ENCODE assay signal across 5 fruit fly cellular contexts in genomic region chrX:11153413-11153812, dm6.
A peak's percentile ranks its signal among the peaks of the same experiment; 100 is the strongest.
TF ChIP-seq lines count a peak whose summit lies in the region.

No protein-coding gene starts in this region.

- TF ChIP-seq CTCF in whole organism, embryonic (GFP tag; optimal IDR thresholded peaks at IDR 0.05; lab: Kevin White, UChicago): no peak

TF ChIP-seq in whole organism, adult, 20 proteins besides CTCF, POLR2A, EP300 and RAD21:
- TF ChIP-seq Mnt (GFP tag; optimal IDR thresholded peaks at IDR 0.05; lab: Kevin White, UChicago): no peak
- no peak for TF ChIP-seq cic (GFP tag; optimal IDR thresholded peaks at IDR 0.05; lab: Kevin White, UChicago)
- TF ChIP-seq bab1 (GFP tag; optimal IDR thresholded peaks at IDR 0.05; lab: Kevin White, UChicago): no peak
- peak; percentile 49 for TF ChIP-seq kay (GFP tag; lab: Kevin White, UChicago; ENCODE audit: borderline replicate concordance)

TF ChIP-seq in whole organism, embryonic, 481 proteins besides CTCF, POLR2A, EP300 and RAD21:
- TF ChIP-seq CG13624 (GFP tag; optimal IDR thresholded peaks at IDR 0.05; lab: Kevin White, UChicago) (no peak), CG11247 (GFP tag; IDR thresholded peaks at IDR 0.05; lab: Robert Waterston, UW) (peak; percentile 94), cg (GFP tag; optimal IDR thresholded peaks at IDR 0.05; lab: Kevin White, UChicago) (peak; percentile 51), sens (GFP tag; lab: Kevin White, UChicago) (peak; percentile 15), MESR4 (GFP tag; optimal IDR thresholded peaks at IDR 0.05; lab: Kevin White, UChicago) (peak; percentile 22)

TF ChIP-seq in whole organism, prepupa, 60 proteins besides CTCF, POLR2A, EP300 and RAD21:
- no peak for TF ChIP-seq Gug (GFP tag; IDR thresholded peaks at IDR 0.05; lab: Robert Waterston, UW)
- no peak for TF ChIP-seq CG3919 (GFP tag; optimal IDR thresholded peaks at IDR 0.05; lab: Kevin White, UChicago)
- TF ChIP-seq CG10669 (GFP tag; optimal IDR thresholded peaks at IDR 0.05; lab: Kevin White, UChicago): no peak
- no peak for TF ChIP-seq CG6854 (GFP tag; optimal IDR thresholded peaks at IDR 0.05; lab: Kevin White, UChicago)
- no peak for TF ChIP-seq lz (GFP tag; optimal IDR thresholded peaks at IDR 0.05; lab: Kevin White, UChicago)
- peak; percentile 28 for TF ChIP-seq Eip93F (GFP tag; optimal IDR thresholded peaks at IDR 0.05; lab: Kevin White, UChicago)

TF ChIP-seq in whole organism, pupa, 21 proteins besides CTCF, POLR2A, EP300 and RAD21:
- TF ChIP-seq EcR (GFP tag; optimal IDR thresholded peaks at IDR 0.05; lab: Kevin White, UChicago): peak; percentile 16
- TF ChIP-seq Ets98B (GFP tag; IDR thresholded peaks at IDR 0.05; lab: Robert Waterston, UW): no peak
- no peak for TF ChIP-seq D1 (tag; optimal IDR thresholded peaks at IDR 0.05; lab: Kevin White, UChicago)
- no peak for TF ChIP-seq CG8159 (tag; optimal IDR thresholded peaks at IDR 0.05; lab: Kevin White, UChicago)
- TF ChIP-seq CG12605 (GFP tag; IDR thresholded peaks at IDR 0.05; lab: Robert Waterston, UW): no peak
- no peak for TF ChIP-seq gl (tag; optimal IDR thresholded peaks at IDR 0.05; lab: Kevin White, UChicago)
- TF ChIP-seq rn (GFP tag; IDR thresholded peaks at IDR 0.05; lab: Robert Waterston, UW): no peak
- no peak for TF ChIP-seq Snoo (tag; optimal IDR thresholded peaks at IDR 0.05; lab: Kevin White, UChicago)
- TF ChIP-seq CG15710 (tag; optimal IDR thresholded peaks at IDR 0.05; lab: Kevin White, UChicago): no peak

TF ChIP-seq in whole organism, wandering third instar larva, 38 proteins besides CTCF, POLR2A, EP300 and RAD21:
- no peak for TF ChIP-seq Dfd (GFP tag; optimal IDR thresholded peaks at IDR 0.05; lab: Kevin White, UChicago)
- TF ChIP-seq sage (GFP tag; optimal IDR thresholded peaks at IDR 0.05; lab: Kevin White, UChicago): peak; percentile 23
